Worm (Caenorhabditis elegans) whole organism, young adult: ENCODE data around the gene Y70G10A.4.

Experiments used
- B0261.1 ChIP-seq: sonication (generic microtip); optimal IDR thresholded peaks from 2 replicates; lab custom pipeline; 2016; ENCODE audit warnings: mild to moderate bottlenecking, missing genetic modification characterization, moderate library complexity, missing compliant biosample characterization
- D2030.7 ChIP-seq: fragments of 200-800 bp; sonication (Bioruptor generic); IDR thresholded peaks from 2 replicates; pipeline ENCODE4 v1.3.6; 2022; ENCODE audit warnings: missing genetic modification reagents, missing genetic modification characterization, missing compliant biosample characterization
- F10E7.11 ChIP-seq: sonication (generic microtip); optimal IDR thresholded peaks from 2 replicates; lab custom pipeline; 2017; ENCODE audit warnings: mild to moderate bottlenecking, missing genetic modification characterization, moderate library complexity, missing compliant biosample characterization
- F22D6.2 ChIP-seq: sonication (generic microtip); optimal IDR thresholded peaks from 2 replicates; lab custom pipeline; 2016; ENCODE audit warnings: mild to moderate bottlenecking, missing genetic modification characterization, missing compliant biosample characterization
- F55B11.4 ChIP-seq: sonication (generic microtip); optimal IDR thresholded peaks from 2 replicates; lab custom pipeline; 2016; ENCODE audit warnings: missing compliant biosample characterization, missing genetic modification characterization, borderline replicate concordance; ENCODE audit not compliant: insufficient read depth
- K11D2.4 ChIP-seq: fragments of 200-800 bp; sonication (Bioruptor generic); IDR thresholded peaks from 2 replicates; pipeline ENCODE4 v1.3.6; 2022; ENCODE audit warnings: missing genetic modification reagents, missing genetic modification characterization, missing compliant biosample characterization
- K12H6.12 ChIP-seq: fragments of 200-800 bp; sonication (Bioruptor generic); optimal IDR thresholded peaks from 2 replicates; lab custom pipeline; 2018; ENCODE audit warnings: mild to moderate bottlenecking, missing genetic modification characterization, missing compliant biosample characterization
- Y56A3A.18 ChIP-seq: fragments of 200-800 bp; sonication (Bioruptor generic); IDR thresholded peaks from 2 replicates; pipeline ENCODE4 v1.3.6; 2022; ENCODE audit warnings: missing genetic modification reagents, missing genetic modification characterization, missing compliant biosample characterization
- ZK185.1 ChIP-seq: sonication (generic microtip); optimal IDR thresholded peaks from 2 replicates; lab custom pipeline; 2016; ENCODE audit warnings: mild to moderate bottlenecking, missing genetic modification characterization, missing compliant biosample characterization; ENCODE audit not compliant: poor library complexity, severe bottlenecking
- akir-1 ChIP-seq: fragments of 200-800 bp; sonication (Bioruptor generic); optimal IDR thresholded peaks from 2 replicates; lab custom pipeline; 2018; ENCODE audit warnings: mild to moderate bottlenecking, missing genetic modification characterization, moderate library complexity, missing compliant biosample characterization
- aptf-2 ChIP-seq: fragments of 200-800 bp; sonication (Bioruptor generic); conservative IDR thresholded peaks from 2 replicates; pipeline ENCODE4 v1.3.6; 2022; ENCODE audit warnings: missing genetic modification reagents, missing genetic modification characterization, missing compliant biosample characterization
- aptf-3 ChIP-seq: fragments of 200-800 bp; sonication (Bioruptor generic); IDR thresholded peaks from 2 replicates; pipeline ENCODE4 v1.3.6; 2022; ENCODE audit warnings: missing genetic modification characterization, missing compliant biosample characterization
- attf-6 ChIP-seq: fragments of 200-800 bp; sonication (Bioruptor generic); IDR thresholded peaks from 2 replicates; pipeline ENCODE4 v1.3.6; 2022; ENCODE audit warnings: missing genetic modification reagents, missing genetic modification characterization, missing compliant biosample characterization
- bed-2 ChIP-seq: fragments of 200-800 bp; sonication (Bioruptor generic); IDR thresholded peaks from 2 replicates; pipeline ENCODE4 v1.3.6; 2022; ENCODE audit warnings: missing genetic modification reagents, missing genetic modification characterization, missing compliant biosample characterization
- ccch-3 ChIP-seq: fragments of 200-800 bp; sonication (Bioruptor generic); optimal IDR thresholded peaks from 2 replicates; lab custom pipeline; 2018; ENCODE audit warnings: mild to moderate bottlenecking, missing genetic modification characterization, missing compliant biosample characterization
- cebp-1 ChIP-seq, 2 experiments: fragments of 200-800 bp in 1 of 2; sonication (Bioruptor generic) in 1 of 2; sonication (generic microtip) in 1 of 2; IDR thresholded peaks in 1 of 2; optimal IDR thresholded peaks in 1 of 2; 2 replicates each; pipeline versions ENCODE4 v1.3.6 to Lab custom; 2017 to 2022; ENCODE audit warnings: missing compliant biosample characterization in 2 of 2, missing genetic modification characterization in 2 of 2, mild to moderate bottlenecking in 1 of 2, missing genetic modification reagents in 1 of 2, moderate library complexity in 1 of 2
- cebp-2 ChIP-seq: fragments of 200-800 bp; sonication (Bioruptor generic); IDR thresholded peaks from 2 replicates; pipeline ENCODE4 v1.3.6; 2022; ENCODE audit warnings: missing genetic modification characterization, missing compliant biosample characterization
- ceh-27 ChIP-seq: fragments of 200-800 bp; sonication (Bioruptor generic); optimal IDR thresholded peaks from 2 replicates; lab custom pipeline; 2018; ENCODE audit warnings: mild to moderate bottlenecking, missing genetic modification characterization, moderate library complexity, missing compliant biosample characterization
- ceh-58 ChIP-seq: fragments of 200-800 bp; sonication (Bioruptor generic); IDR thresholded peaks from 2 replicates; pipeline ENCODE4 v1.3.6; 2022; ENCODE audit warnings: missing genetic modification characterization, missing compliant biosample characterization
- ceh-79 ChIP-seq: sonication (generic microtip); optimal IDR thresholded peaks from 2 replicates; lab custom pipeline; 2017; ENCODE audit warnings: mild to moderate bottlenecking, missing genetic modification characterization, missing compliant biosample characterization
- ceh-91 ChIP-seq: fragments of 200-800 bp; sonication (Bioruptor generic); IDR thresholded peaks from 2 replicates; pipeline ENCODE4 v1.3.6; 2022; ENCODE audit warnings: missing genetic modification reagents, missing genetic modification characterization, missing compliant biosample characterization
- die-1 ChIP-seq: sonication (generic microtip); optimal IDR thresholded peaks from 2 replicates; lab custom pipeline; 2016; ENCODE audit warnings: missing genotype, mild to moderate bottlenecking, missing genetic modification characterization, missing compliant biosample characterization
- egl-18 ChIP-seq: fragments of 200-800 bp; sonication (Bioruptor generic); IDR thresholded peaks from 2 replicates; pipeline ENCODE4 v1.3.6; 2022; ENCODE audit warnings: missing genetic modification reagents, missing genetic modification characterization, missing compliant biosample characterization
- egl-44 ChIP-seq: fragments of 200-800 bp; sonication (Bioruptor generic); IDR thresholded peaks from 2 replicates; pipeline ENCODE4 v1.3.6; 2022; ENCODE audit warnings: missing genetic modification reagents, missing genetic modification characterization, missing compliant biosample characterization
- ekl-4 ChIP-seq: fragments of 200-800 bp; sonication (Bioruptor generic); IDR thresholded peaks from 2 replicates; pipeline ENCODE4 v1.3.6; 2022; ENCODE audit warnings: missing genetic modification reagents, missing genetic modification characterization, missing compliant biosample characterization
- gei-17 ChIP-seq: fragments of 200-800 bp; sonication (Bioruptor generic); optimal IDR thresholded peaks from 2 replicates; lab custom pipeline; 2018; ENCODE audit warnings: mild to moderate bottlenecking, missing genetic modification characterization, missing compliant biosample characterization
- him-1 ChIP-seq: sonication (generic microtip); optimal IDR thresholded peaks from 2 replicates; lab custom pipeline; 2016; ENCODE audit warnings: missing genotype, missing genetic modification reagents, missing genetic modification characterization, missing compliant biosample characterization
- hmg-1.2 ChIP-seq: fragments of 200-800 bp; sonication (Bioruptor generic); IDR thresholded peaks from 2 replicates; pipeline ENCODE4 v1.3.6; 2022; ENCODE audit warnings: missing genetic modification reagents, missing genetic modification characterization, missing compliant biosample characterization
- let-607 ChIP-seq, 2 experiments: fragments of 200-800 bp in 1 of 2; sonication (Bioruptor generic) in 1 of 2; sonication (generic microtip) in 1 of 2; optimal IDR thresholded peaks; 2 replicates each; lab custom pipeline; 2016 to 2018; ENCODE audit warnings: mild to moderate bottlenecking in 2 of 2, missing compliant biosample characterization in 2 of 2, missing genetic modification characterization in 2 of 2, moderate library complexity in 2 of 2, missing genotype in 1 of 2
- lin-54 ChIP-seq: fragments of 200-800 bp; sonication (Bioruptor generic); optimal IDR thresholded peaks from 2 replicates; lab custom pipeline; 2018; ENCODE audit warnings: mild to moderate bottlenecking, missing genetic modification characterization, missing compliant biosample characterization
- madf-10 ChIP-seq: sonication (generic microtip); optimal IDR thresholded peaks from 2 replicates; lab custom pipeline; 2016; ENCODE audit warnings: mild to moderate bottlenecking, missing genetic modification characterization, missing compliant biosample characterization
- nhr-120 ChIP-seq: fragments of 200-800 bp; sonication (Bioruptor generic); IDR thresholded peaks from 2 replicates; pipeline ENCODE4 v1.3.6; 2022; ENCODE audit warnings: missing genetic modification characterization, missing compliant biosample characterization
- nhr-80 ChIP-seq: sonication (generic microtip); optimal IDR thresholded peaks from 2 replicates; lab custom pipeline; 2016; ENCODE audit warnings: missing genetic modification characterization, missing compliant biosample characterization
- pbrm-1 ChIP-seq: fragments of 200-800 bp; sonication (Bioruptor generic); IDR thresholded peaks from 2 replicates; pipeline ENCODE4 v1.3.6; 2022; ENCODE audit warnings: missing genetic modification reagents, missing genetic modification characterization, missing compliant biosample characterization
- rcor-1 ChIP-seq: fragments of 200-800 bp; sonication (Bioruptor generic); IDR thresholded peaks from 2 replicates; pipeline ENCODE4 v1.3.6; 2022; ENCODE audit warnings: missing genetic modification reagents, missing genetic modification characterization, missing compliant biosample characterization
- rpc-1 ChIP-seq, 2 experiments: fragments of 150-350 bp in 1 of 2; sonication (generic microtip) in 1 of 2; optimal IDR thresholded peaks; 2 replicates each; lab custom pipeline; 2014 to 2018; ENCODE audit warnings: missing biosample characterization in 1 of 2, missing genetic modification characterization in 1 of 2, missing genetic modification reagents in 1 of 2, missing genotype in 1 of 2
- sdz-38 ChIP-seq: sonication (generic microtip); optimal IDR thresholded peaks from 2 replicates; lab custom pipeline; 2016; ENCODE audit warnings: missing genotype, missing genetic modification characterization, missing compliant biosample characterization
- sea-2 ChIP-seq: fragments of 200-800 bp; sonication (Bioruptor generic); IDR thresholded peaks from 2 replicates; pipeline ENCODE4 v1.3.6; 2022; ENCODE audit warnings: missing genetic modification characterization, missing compliant biosample characterization
- snpc-1.1 ChIP-seq: sonication (generic microtip); optimal IDR thresholded peaks from 2 replicates; lab custom pipeline; 2017; ENCODE audit warnings: missing genetic modification characterization, mild to moderate bottlenecking, missing compliant biosample characterization, antibody characterized with exemption, moderate library complexity, missing genotype, missing genetic modification reagents; ENCODE audit not compliant: insufficient read depth
- snpc-1.3 ChIP-seq: sonication (generic microtip); optimal IDR thresholded peaks from 2 replicates; lab custom pipeline; 2017; ENCODE audit warnings: missing genetic modification characterization, mild to moderate bottlenecking, missing compliant biosample characterization, antibody characterized with exemption, moderate library complexity, missing genotype, missing genetic modification reagents; ENCODE audit not compliant: insufficient read depth
- snpc-3.4 ChIP-seq: sonication (generic microtip); optimal IDR thresholded peaks from 2 replicates; lab custom pipeline; 2017; ENCODE audit warnings: missing genetic modification characterization, mild to moderate bottlenecking, missing compliant biosample characterization, antibody characterized with exemption, moderate library complexity, missing genotype, missing genetic modification reagents
- sptf-2 ChIP-seq: fragments of 200-800 bp; sonication (Bioruptor generic); optimal IDR thresholded peaks from 2 replicates; lab custom pipeline; 2018; ENCODE audit warnings: mild to moderate bottlenecking, missing genetic modification characterization, missing compliant biosample characterization
- unc-130 ChIP-seq: sonication (generic microtip); optimal IDR thresholded peaks from 2 replicates; lab custom pipeline; 2016; ENCODE audit warnings: missing genetic modification reagents, missing genetic modification characterization, missing compliant biosample characterization
- xnd-1 ChIP-seq: sonication (generic microtip); optimal IDR thresholded peaks from 2 replicates; lab custom pipeline; 2016; ENCODE audit warnings: missing genotype, missing genetic modification reagents, missing genetic modification characterization, missing compliant biosample characterization
- ztf-22 ChIP-seq: fragments of 200-800 bp; sonication (Bioruptor generic); optimal IDR thresholded peaks from 2 replicates; lab custom pipeline; 2018; ENCODE audit warnings: mild to moderate bottlenecking, missing genetic modification characterization, moderate library complexity, missing compliant biosample characterization
- ztf-26 ChIP-seq: sonication (generic microtip); optimal IDR thresholded peaks from 2 replicates; lab custom pipeline; 2017; ENCODE audit warnings: missing genetic modification characterization, missing compliant biosample characterization

Y70G10A.4 gene

ce11 chrIII:10216585-10217278 lies 5.2 kb upstream of the Y70G10A.4 start, which contains the start of gene cts-1 (continued):
- TF ChIP-seq egl-18 (GFP tag; lab: Robert Waterston, UW), result no peak
- TF ChIP-seq snpc-1.1 (tag; lab: Kevin White, UChicago), result no peak
- no peak for TF ChIP-seq sea-2
- no peak for TF ChIP-seq sptf-2
- TF ChIP-seq Y56A3A.18, result no peak
- TF ChIP-seq cebp-1 (GFP tag; IDR thresholded peaks at IDR 0.05; lab: Robert Waterston, UW), result no peak
- TF ChIP-seq cebp-1 (tag; optimal IDR thresholded peaks at IDR 0.05; lab: Kevin White, UChicago), result peak; percentile 73
- TF ChIP-seq cebp-2, result no peak
- no peak for TF ChIP-seq K12H6.12 (tag; lab: Kevin White, UChicago)
- no peak for TF ChIP-seq K11D2.4 (GFP tag; lab: Robert Waterston, UW)
- no peak for TF ChIP-seq bed-2 (GFP tag; lab: Robert Waterston, UW)
- TF ChIP-seq attf-6 (GFP tag; lab: Robert Waterston, UW), result no peak
- TF ChIP-seq ccch-3 (GFP tag; lab: Kevin White, UChicago), result no peak
- no peak for TF ChIP-seq ceh-27 (GFP tag; lab: Kevin White, UChicago)
- TF ChIP-seq hmg-1.2 (GFP tag; lab: Robert Waterston, UW), result no peak
- no peak for TF ChIP-seq pbrm-1 (GFP tag; lab: Robert Waterston, UW)
- no peak for TF ChIP-seq D2030.7 (GFP tag; lab: Robert Waterston, UW)

- no peak for TF ChIP-seq ceh-58 (GFP tag; lab: Robert Waterston, UW)
- no peak for TF ChIP-seq gei-17 (GFP tag; lab: Kevin White, UChicago)
- TF ChIP-seq aptf-2 (GFP tag; lab: Robert Waterston, UW), result no peak
- no peak for TF ChIP-seq sdz-38
- no peak for TF ChIP-seq unc-130
- TF ChIP-seq xnd-1 (tag; lab: Kevin White, UChicago), result peak; percentile 22
- TF ChIP-seq ceh-91 (GFP tag; lab: Robert Waterston, UW), result no peak
- TF ChIP-seq rcor-1, result no peak
- no peak for TF ChIP-seq F55B11.4 (tag; lab: Kevin White, UChicago)
- TF ChIP-seq F22D6.2, result no peak
- TF ChIP-seq aptf-3 (GFP tag; lab: Robert Waterston, UW), result no peak
- no peak for TF ChIP-seq akir-1 (GFP tag; lab: Kevin White, UChicago)
- TF ChIP-seq snpc-3.4, result no peak
- no peak for TF ChIP-seq ceh-79
- TF ChIP-seq lin-54 (GFP tag; lab: Kevin White, UChicago), result peak; percentile 62
- TF ChIP-seq F10E7.11 (tag; lab: Kevin White, UChicago), result no peak
- TF ChIP-seq egl-44 (GFP tag; lab: Robert Waterston, UW), result no peak
- TF ChIP-seq B0261.1, result no peak
- no peak for TF ChIP-seq nhr-120 (GFP tag; lab: Robert Waterston, UW)
- no peak for TF ChIP-seq cebp-2
- TF ChIP-seq nhr-80 (tag; lab: Kevin White, UChicago), result no peak
- peak; percentile 39 for TF ChIP-seq ZK185.1 (tag; lab: Kevin White, UChicago)
- TF ChIP-seq ztf-22 (GFP tag; lab: Kevin White, UChicago), result no peak
- TF ChIP-seq ekl-4 (GFP tag; lab: Robert Waterston, UW), result no peak
- TF ChIP-seq snpc-1.3 (tag; lab: Kevin White, UChicago), result peak; percentile 48
- no peak for TF ChIP-seq him-1 (tag; lab: Kevin White, UChicago)
- peak; percentile 23 for TF ChIP-seq madf-10 (tag; lab: Kevin White, UChicago)
- peak in 1 of 2 experiments; percentile 50 for TF ChIP-seq let-607 (tag; optimal IDR thresholded peaks at IDR 0.05; lab: Kevin White, UChicago)
- TF ChIP-seq ztf-26, result no peak
- no peak for TF ChIP-seq die-1 (tag; lab: Kevin White, UChicago)
- no peak for TF ChIP-seq rpc-1 (optimal IDR thresholded peaks at IDR 0.05; lab: Kevin White, UChicago)
- no peak for TF ChIP-seq rpc-1 (tag; optimal IDR thresholded peaks at IDR 0.05; lab: Kevin White, UChicago)
Measured at ce11 chrIII:10218587-10218986, 3.4 kb upstream of the Y70G10A.4 start, which contains the start of the genes rde-4 and cox-14. Gene rde-4, minus strand, starts transcription at chrIII:10218646. Gene cox-14, plus strand, starts transcription at chrIII:10218942.
